Fruit fly (Drosophila melanogaster) whole organism: ENCODE measurements around the gene Mgat4b.

Experiments used
- CG8478 ChIP-seq: fragments of >200 bp; optimal IDR thresholded peaks from 2 replicates; lab custom pipeline; 2018; ENCODE audit warnings: inconsistent platforms
- EcR ChIP-seq, 2 experiments: fragments of >200 bp; optimal IDR thresholded peaks; 2 replicates each; lab custom pipeline; 2017; ENCODE audit warnings: missing biosample characterization in 2 of 2, missing genetic modification characterization in 2 of 2, missing genetic modification reagents in 2 of 2
- pan ChIP-seq: fragments of >200 bp; optimal IDR thresholded peaks from 2 replicates; lab custom pipeline; 2017

dm6 chr3L:14731790-14732189 lies 37.3 kb downstream of the Mgat4b start:
- TF ChIP-seq CG8478 (lab: Kevin White, UChicago) (no peak), EcR (GFP tag; optimal IDR thresholded peaks at IDR 0.05; lab: Kevin White, UChicago) (no peak), pan (lab: Kevin White, UChicago) (no peak)
